Worm (Caenorhabditis elegans): ENCODE data around the gene srz-100.

DNA sequence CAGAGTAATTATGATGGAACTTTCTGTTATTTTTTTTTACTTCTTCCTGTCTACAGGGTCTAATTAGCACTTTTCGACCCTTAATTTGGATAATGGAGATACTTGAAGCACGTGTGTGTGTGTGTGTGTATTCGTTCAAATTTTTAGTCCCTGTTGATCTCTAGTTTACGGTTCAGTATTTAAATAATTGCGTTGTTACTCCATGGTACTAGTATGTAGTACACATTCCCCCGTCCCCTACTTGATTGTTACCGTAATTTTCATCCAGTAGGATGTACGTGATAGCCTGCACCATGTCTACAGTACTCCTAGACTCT lies 47.5 kb downstream of the srz-100 start:
- no peak for TF ChIP-seq snpc-4 (tag; optimal IDR thresholded peaks at IDR 0.05)
- no peak for TF ChIP-seq lin-13 (GFP tag; optimal IDR thresholded peaks at IDR 0.05)
- no peak for TF ChIP-seq nhr-25 (tag; optimal IDR thresholded peaks at IDR 0.05; ENCODE audit: borderline replicate concordance, insufficient read depth)
- no peak for TF ChIP-seq lin-39 (tag; optimal IDR thresholded peaks at IDR 0.05)
- no peak for TF ChIP-seq hlh-30 (tag; optimal IDR thresholded peaks at IDR 0.05; ENCODE audit: insufficient read depth)
- no peak for TF ChIP-seq unc-130 (GFP tag; optimal IDR thresholded peaks at IDR 0.05)
- TF ChIP-seq fkh-10 (GFP tag; optimal IDR thresholded peaks at IDR 0.05): no peak
- TF ChIP-seq fos-1 (tag; optimal IDR thresholded peaks at IDR 0.05): no peak
- no peak for TF ChIP-seq egl-43 (GFP tag; IDR thresholded peaks at IDR 0.05)
- no peak for TF ChIP-seq set-16 (GFP tag; IDR thresholded peaks at IDR 0.05)
- no peak for TF ChIP-seq madf-5 (GFP tag; IDR thresholded peaks at IDR 0.05)
